Fruit fly (Drosophila melanogaster) whole organism, embryonic: ENCODE results near the gene CG8851.

ENCODE experiments used
- CG4617 ChIP-seq: fragments of 200-800 bp; sonication (Bioruptor generic); optimal IDR thresholded peaks from 3 replicates; lab custom pipeline; 2016; ENCODE audit warnings: missing biosample characterization, missing genetic modification characterization, borderline replicate concordance
- CG4707 ChIP-seq: fragments of 200-800 bp; sonication (Bioruptor generic); optimal IDR thresholded peaks from 2 replicates; lab custom pipeline; 2018; ENCODE audit warnings: missing biosample characterization, mild to moderate bottlenecking, missing genetic modification characterization, moderate library complexity
- dmrt99B ChIP-seq: fragments of 200-800 bp; sonication (Bioruptor generic); optimal IDR thresholded peaks from 2 replicates; lab custom pipeline; 2018; ENCODE audit warnings: missing biosample characterization, mild to moderate bottlenecking, missing genetic modification characterization, moderate library complexity

dm6 chr2L:3550583-3550982 is 31.1 kb downstream of the CG8851 start:
- no peak for TF ChIP-seq dmrt99B (tag; lab: Kevin White, UChicago)
- no peak for TF ChIP-seq CG4707 (GFP tag; lab: Kevin White, UChicago)
- TF ChIP-seq CG4617 (GFP tag; lab: Kevin White, UChicago), result no peak
